Worm (Caenorhabditis elegans) whole organism, mixed stage, embryonic: ENCODE results near the gene C08B6.3.

ENCODE experiments used
- ces-1 ChIP-seq: fragments of 150-350 bp; optimal IDR thresholded peaks from 2 replicates; lab custom pipeline; 2014; ENCODE audit warnings: missing biosample characterization, missing genetic modification reagents, missing genetic modification characterization
- nhr-237 ChIP-seq: fragments of 150-350 bp; optimal IDR thresholded peaks from 2 replicates; lab custom pipeline; 2014; ENCODE audit warnings: missing biosample characterization, missing genetic modification characterization

DNA sequence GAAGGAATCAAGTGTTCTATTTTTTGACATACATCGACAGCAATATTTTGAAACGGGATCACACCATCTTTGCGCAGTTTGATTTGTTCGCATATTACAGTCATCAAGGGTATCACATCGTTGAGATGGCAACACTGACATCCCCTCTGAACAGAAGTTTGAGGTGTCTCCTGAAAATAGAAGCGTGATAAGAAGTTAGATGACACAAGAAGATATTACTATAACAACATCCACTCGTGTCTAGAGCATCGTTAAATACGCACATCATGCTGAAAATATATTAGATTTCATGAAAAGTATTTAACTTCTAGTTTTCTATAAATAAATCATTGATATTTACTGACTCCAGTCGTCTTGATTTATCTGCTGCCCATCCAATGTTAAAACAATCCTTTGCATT lies 39.4 kb downstream of the C08B6.3 start:
- no peak for TF ChIP-seq ces-1 (GFP tag; lab: Kevin White, UChicago)
- TF ChIP-seq nhr-237: no peak
